Worm (Caenorhabditis elegans) whole organism, L4 larva: ENCODE data around the gene C18E9.7.

Experiments
- R02D3.7 ChIP-seq: fragments of 150-350 bp; sonication (generic microtip); optimal IDR thresholded peaks from 3 replicates; lab custom pipeline; 2014; ENCODE audit warnings: missing biosample characterization, missing genetic modification characterization
- Y48G9A.11 ChIP-seq: fragments of 200-800 bp; sonication (Bioruptor generic); IDR thresholded peaks from 2 replicates; pipeline ENCODE4 v1.3.6; 2022; ENCODE audit warnings: missing genetic modification reagents, missing genetic modification characterization, missing compliant biosample characterization
- arid-1 ChIP-seq: fragments of 200-800 bp; sonication (Bioruptor generic); conservative IDR thresholded peaks from 2 replicates; pipeline ENCODE4 v1.3.6; 2022; ENCODE audit warnings: missing genetic modification reagents, missing genetic modification characterization, missing compliant biosample characterization
- ceh-28 ChIP-seq: fragments of 150-350 bp; optimal IDR thresholded peaks from 2 replicates; lab custom pipeline; 2014; ENCODE audit warnings: missing biosample characterization, missing genetic modification reagents, missing genetic modification characterization
- ceh-82 ChIP-seq: sonication (generic microtip); optimal IDR thresholded peaks from 2 replicates; lab custom pipeline; 2017; ENCODE audit warnings: missing biosample characterization, missing genetic modification characterization
- daf-12 ChIP-seq: fragments of 150-350 bp; optimal IDR thresholded peaks from 2 replicates; lab custom pipeline; 2014; ENCODE audit warnings: missing biosample characterization, missing genetic modification reagents, missing genetic modification characterization
- fkh-10 ChIP-seq: fragments of 150-350 bp; optimal IDR thresholded peaks from 2 replicates; lab custom pipeline; 2014; ENCODE audit warnings: missing biosample characterization, missing genetic modification reagents, missing genetic modification characterization
- hmg-1.1 ChIP-seq: fragments of 200-800 bp; sonication (Bioruptor generic); IDR thresholded peaks from 2 replicates; pipeline ENCODE4 v1.3.6; 2022; ENCODE audit warnings: missing genetic modification reagents, missing genetic modification characterization, missing compliant biosample characterization
- jun-1 ChIP-seq: fragments of 150-350 bp; optimal IDR thresholded peaks from 2 replicates; lab custom pipeline; 2014; ENCODE audit warnings: missing biosample characterization, missing genetic modification reagents, missing genetic modification characterization
- nhr-11 ChIP-seq: fragments of 150-350 bp; optimal IDR thresholded peaks from 2 replicates; lab custom pipeline; 2014; ENCODE audit warnings: missing biosample characterization, missing genetic modification characterization
- unc-130 ChIP-seq: sonication (generic microtip); optimal IDR thresholded peaks from 2 replicates; lab custom pipeline; 2016; ENCODE audit warnings: missing genetic modification reagents, missing genetic modification characterization, missing compliant biosample characterization
- unc-62 ChIP-seq, 3 experiments: fragments of 150-350 bp in 1 of 3; sonication (generic microtip); optimal IDR thresholded peaks in 2 of 3; peaks in 1 of 3; 1 replicate in 1 of 3; 2 replicates in 2 of 3; lab custom pipeline; 2014 to 2017; ENCODE audit warnings: missing biosample characterization in 3 of 3, missing genetic modification characterization in 3 of 3, missing genetic modification reagents in 3 of 3, missing genotype in 1 of 3
- zag-1 ChIP-seq: fragments of 150-350 bp; optimal IDR thresholded peaks from 2 replicates; lab custom pipeline; 2014; ENCODE audit warnings: missing biosample characterization, missing genetic modification characterization
- ztf-11 ChIP-seq: fragments of 150-350 bp; optimal IDR thresholded peaks from 2 replicates; lab custom pipeline; 2014; ENCODE audit warnings: missing biosample characterization, missing genetic modification characterization

- TF ChIP-seq fkh-10 (GFP tag; lab: Kevin White, UChicago), result no peak
- TF ChIP-seq hmg-1.1 (GFP tag; lab: Robert Waterston, UW), result no peak
- TF ChIP-seq zag-1 (tag; lab: Kevin White, UChicago), result no peak
- no peak for TF ChIP-seq unc-62 (GFP tag; optimal IDR thresholded peaks at IDR 0.05 in 1 of 2; lab: Kevin White, UChicago)
- no peak for TF ChIP-seq unc-62 (tag; optimal IDR thresholded peaks at IDR 0.05; lab: Kevin White, UChicago)
- no peak for TF ChIP-seq ztf-11 (tag; lab: Kevin White, UChicago)
- TF ChIP-seq R02D3.7, result no peak
- no peak for TF ChIP-seq ceh-82 (tag; lab: Kevin White, UChicago)
- TF ChIP-seq nhr-11 (tag; lab: Kevin White, UChicago), result no peak
- no peak for TF ChIP-seq daf-12
- no peak for TF ChIP-seq Y48G9A.11 (GFP tag; lab: Robert Waterston, UW)
- TF ChIP-seq ceh-28 (tag; lab: Kevin White, UChicago), result no peak
- TF ChIP-seq arid-1, result no peak
- TF ChIP-seq jun-1 (tag; lab: Kevin White, UChicago), result no peak
- TF ChIP-seq unc-130 (GFP tag; lab: Kevin White, UChicago), result no peak
Observed at ce11 chrII:9005067-9005466, 22.5 kb upstream of the C18E9.7 start, which contains the start of gene F44G4.7.
